Fruit fly (Drosophila melanogaster) whole organism, pupa: ENCODE data around the gene Snx3.

Experiments used
- CG10348 ChIP-seq: fragments of 200-800 bp; sonication (Bioruptor generic); IDR thresholded peaks from 2 replicates; pipeline ENCODE4 v1.3.6; 2022; ENCODE audit warnings: missing biosample characterization, missing genetic modification characterization
- CG12605 ChIP-seq: fragments of 200-800 bp; sonication (Bioruptor generic); IDR thresholded peaks from 2 replicates; pipeline ENCODE4 v1.3.6; 2022; ENCODE audit warnings: missing biosample characterization, missing genetic modification characterization
- CG14655 ChIP-seq: fragments of 200-800 bp; sonication (Bioruptor generic); optimal IDR thresholded peaks from 3 replicates; lab custom pipeline; 2017; ENCODE audit warnings: mild to moderate bottlenecking, missing biosample characterization, missing genetic modification reagents, missing genetic modification characterization
- CG32121 ChIP-seq: fragments of 200-800 bp; sonication (Bioruptor generic); IDR thresholded peaks from 2 replicates; pipeline ENCODE4 v1.3.6; 2022; ENCODE audit warnings: missing biosample characterization, missing genetic modification characterization
- CG34367 ChIP-seq: fragments of 200-800 bp; sonication (Bioruptor generic); optimal IDR thresholded peaks from 2 replicates; lab custom pipeline; 2018; ENCODE audit warnings: missing biosample characterization, mild to moderate bottlenecking, missing genetic modification characterization
- CG4496 ChIP-seq: fragments of 200-800 bp; sonication (Bioruptor generic); IDR thresholded peaks from 3 replicates; pipeline ENCODE4 v1.3.6; 2022; ENCODE audit warnings: missing biosample characterization, missing genetic modification characterization
- CG8301 ChIP-seq: fragments of 200-800 bp; sonication (Bioruptor generic); optimal IDR thresholded peaks from 2 replicates; lab custom pipeline; 2018; ENCODE audit warnings: missing biosample characterization, mild to moderate bottlenecking, missing genetic modification characterization
- D1 ChIP-seq: fragments of 200-800 bp; sonication (Bioruptor generic); optimal IDR thresholded peaks from 2 replicates; lab custom pipeline; 2018; ENCODE audit warnings: missing biosample characterization, mild to moderate bottlenecking, missing genetic modification characterization, moderate library complexity
- EcR ChIP-seq: fragments of 200-800 bp; sonication (Bioruptor generic); optimal IDR thresholded peaks from 3 replicates; lab custom pipeline; 2019; ENCODE audit warnings: missing biosample characterization, missing genetic modification characterization, mild to moderate bottlenecking, moderate library complexity, missing genetic modification reagents
- Pif1B ChIP-seq: fragments of 200-800 bp; sonication (Bioruptor generic); optimal IDR thresholded peaks from 3 replicates; lab custom pipeline; 2016; ENCODE audit warnings: missing biosample characterization, missing genetic modification characterization
- fd96Ca ChIP-seq: fragments of 200-800 bp; sonication (Bioruptor generic); IDR thresholded peaks from 3 replicates; pipeline ENCODE4 v1.3.6; 2022; ENCODE audit warnings: missing biosample characterization, missing genetic modification characterization

- TF ChIP-seq CG4496 (GFP tag; lab: Robert Waterston, UW) (no peak), CG34367 (tag; lab: Kevin White, UChicago) (no peak), CG12605 (GFP tag; lab: Robert Waterston, UW) (no peak), EcR (GFP tag; lab: Kevin White, UChicago) (no peak), fd96Ca (no peak), CG14655 (GFP tag; lab: Kevin White, UChicago) (no peak), CG32121 (GFP tag; lab: Robert Waterston, UW) (no peak), CG8301 (tag; lab: Kevin White, UChicago) (no peak), CG10348 (GFP tag; lab: Robert Waterston, UW) (no peak), Pif1B (no peak), D1 (tag; lab: Kevin White, UChicago) (no peak)
Measured at dm6 chr3R:12595890-12596215, 32.0 kb upstream of the Snx3 start.
